Worm (Caenorhabditis elegans) whole organism, L1 larva: Measurements from ENCODE around the gene nspb-12.

Experiments
- Y116A8C.19 ChIP-seq: sonication (generic microtip); optimal IDR thresholded peaks from 2 replicates; lab custom pipeline; 2016; ENCODE audit warnings: missing compliant biosample characterization, missing genetic modification characterization, borderline replicate concordance
- alr-1 ChIP-seq: fragments of 200-800 bp; sonication (Bioruptor generic); optimal IDR thresholded peaks from 2 replicates; lab custom pipeline; 2018; ENCODE audit warnings: borderline replicate concordance, mild to moderate bottlenecking, missing genetic modification characterization, missing compliant biosample characterization
- aly-2 ChIP-seq: fragments of 150-350 bp; optimal IDR thresholded peaks from 2 replicates; lab custom pipeline; 2014; ENCODE audit warnings: missing biosample characterization, missing genetic modification characterization
- blmp-1 ChIP-seq: fragments of 150-350 bp; optimal IDR thresholded peaks from 2 replicates; lab custom pipeline; 2014; ENCODE audit warnings: missing biosample characterization, missing genetic modification characterization
- ceh-82 ChIP-seq, 3 experiments: fragments of 150-350 bp in 1 of 3; sonication (generic microtip) in 2 of 3; optimal IDR thresholded peaks; 2 replicates each; lab custom pipeline; 2014 to 2017; ENCODE audit warnings: missing biosample characterization in 3 of 3, missing genetic modification characterization in 3 of 3
- ceh-88 ChIP-seq: fragments of 200-800 bp; sonication (Bioruptor generic); IDR thresholded peaks from 2 replicates; pipeline ENCODE4 v1.3.6; 2022; ENCODE audit warnings: missing genetic modification characterization, missing compliant biosample characterization
- ces-1 ChIP-seq: fragments of 150-350 bp; optimal IDR thresholded peaks from 2 replicates; lab custom pipeline; 2014; ENCODE audit warnings: missing biosample characterization, missing genetic modification reagents, missing genetic modification characterization
- dpl-1 ChIP-seq, 3 experiments: fragments of 150-350 bp in 2 of 3; sonication (generic microtip) in 1 of 3; optimal IDR thresholded peaks; 2 replicates each; lab custom pipeline; 2014 to 2017; ENCODE audit warnings: missing biosample characterization in 3 of 3, missing genetic modification characterization in 3 of 3, missing genetic modification reagents in 3 of 3
- elt-2 ChIP-seq: sonication (generic microtip); optimal IDR thresholded peaks from 2 replicates; lab custom pipeline; 2016; ENCODE audit warnings: missing genetic modification characterization, mild to moderate bottlenecking, inconsistent platforms, missing compliant biosample characterization, missing genetic modification reagents
- elt-3 ChIP-seq, 6 experiments: fragments of 150-350 bp in 1 of 6; sonication (generic microtip); optimal IDR thresholded peaks; 2 replicates each; lab custom pipeline; 2017 to 2018; ENCODE audit warnings: missing biosample characterization in 6 of 6, missing genetic modification characterization in 6 of 6, inconsistent platforms in 1 of 6
- ets-5 ChIP-seq: fragments of 200-800 bp; sonication (Bioruptor generic); IDR thresholded peaks from 2 replicates; pipeline ENCODE4 v1.3.6; 2022; ENCODE audit warnings: missing genetic modification characterization, missing compliant biosample characterization
- fkh-10 ChIP-seq: sonication (generic microtip); optimal IDR thresholded peaks from 2 replicates; lab custom pipeline; 2017; ENCODE audit warnings: missing biosample characterization, missing genetic modification reagents, missing genetic modification characterization
- fkh-8 ChIP-seq: sonication (generic microtip); optimal IDR thresholded peaks from 2 replicates; lab custom pipeline; 2016; ENCODE audit warnings: mild to moderate bottlenecking, missing genetic modification characterization, missing compliant biosample characterization
- fos-1 ChIP-seq: fragments of 150-350 bp; optimal IDR thresholded peaks from 2 replicates; lab custom pipeline; 2014; ENCODE audit warnings: missing biosample characterization, missing genetic modification characterization
- hpl-2 ChIP-seq: fragments of 150-350 bp; optimal IDR thresholded peaks from 2 replicates; lab custom pipeline; 2014; ENCODE audit warnings: missing biosample characterization, missing genetic modification reagents, missing genetic modification characterization
- irx-1 ChIP-seq: sonication (generic microtip); optimal IDR thresholded peaks from 2 replicates; lab custom pipeline; 2016; ENCODE audit warnings: missing genetic modification characterization, missing compliant biosample characterization
- jun-1 ChIP-seq: fragments of 150-350 bp; optimal IDR thresholded peaks from 2 replicates; lab custom pipeline; 2014; ENCODE audit warnings: missing biosample characterization, missing genetic modification reagents, missing genetic modification characterization
- lin-14 ChIP-seq: fragments of 200-800 bp; sonication (Bioruptor generic); optimal IDR thresholded peaks from 2 replicates; lab custom pipeline; 2018; ENCODE audit warnings: mild to moderate bottlenecking, missing genetic modification characterization, moderate library complexity, missing compliant biosample characterization
- lin-15B ChIP-seq: fragments of 150-350 bp; sonication (generic microtip); optimal IDR thresholded peaks from 3 replicates; lab custom pipeline; 2014; ENCODE audit warnings: missing biosample characterization, missing genetic modification characterization
- lin-35 ChIP-seq, 2 experiments: fragments of 150-350 bp; optimal IDR thresholded peaks; 2 replicates each; lab custom pipeline; 2014; ENCODE audit warnings: missing biosample characterization in 2 of 2, missing genetic modification characterization in 2 of 2, missing genetic modification reagents in 2 of 2
- lin-39 ChIP-seq: fragments of 150-350 bp; optimal IDR thresholded peaks from 2 replicates; lab custom pipeline; 2014; ENCODE audit warnings: missing biosample characterization, missing genetic modification reagents, missing genetic modification characterization
- mep-1 ChIP-seq: fragments of 150-350 bp; optimal IDR thresholded peaks from 2 replicates; lab custom pipeline; 2014; ENCODE audit warnings: missing biosample characterization, missing genetic modification characterization
- nhr-20 ChIP-seq: sonication (generic microtip); optimal IDR thresholded peaks from 2 replicates; lab custom pipeline; 2016; ENCODE audit warnings: mild to moderate bottlenecking, missing genetic modification characterization, missing compliant biosample characterization
- nhr-71 ChIP-seq: sonication (generic microtip); optimal IDR thresholded peaks from 2 replicates; lab custom pipeline; 2016; ENCODE audit warnings: mild to moderate bottlenecking, missing genetic modification characterization, moderate library complexity, missing compliant biosample characterization
- nhr-77 ChIP-seq: fragments of 150-350 bp; optimal IDR thresholded peaks from 2 replicates; lab custom pipeline; 2014; ENCODE audit warnings: missing biosample characterization, missing genetic modification characterization
- nhr-85 ChIP-seq: sonication (generic microtip); peaks from one replicate; lab custom pipeline; 2016; ENCODE audit warnings: missing genetic modification characterization, inconsistent platforms, missing compliant biosample characterization
- rnt-1 ChIP-seq: sonication (generic microtip); optimal IDR thresholded peaks from 2 replicates; lab custom pipeline; 2016; ENCODE audit warnings: mild to moderate bottlenecking, missing genetic modification characterization, moderate library complexity, missing compliant biosample characterization
- snu-23 ChIP-seq: sonication (generic microtip); optimal IDR thresholded peaks from 2 replicates; lab custom pipeline; 2016; ENCODE audit warnings: missing genetic modification characterization, missing compliant biosample characterization
- sox-4 ChIP-seq: sonication (generic microtip); optimal IDR thresholded peaks from 2 replicates; lab custom pipeline; 2016; ENCODE audit warnings: missing genetic modification characterization, missing compliant biosample characterization
- swsn-7 ChIP-seq: sonication (generic microtip); optimal IDR thresholded peaks from 2 replicates; lab custom pipeline; 2016; ENCODE audit warnings: missing genetic modification characterization, missing compliant biosample characterization
- tbx-2 ChIP-seq: sonication (generic microtip); optimal IDR thresholded peaks from 2 replicates; lab custom pipeline; 2016; ENCODE audit warnings: missing genetic modification characterization, missing compliant biosample characterization
- unc-98 ChIP-seq: fragments of 200-800 bp; sonication (Bioruptor generic); IDR thresholded peaks from 2 replicates; pipeline ENCODE4 v1.3.6; 2022; ENCODE audit warnings: missing genetic modification characterization, missing compliant biosample characterization
- zag-1 ChIP-seq: fragments of 150-350 bp; optimal IDR thresholded peaks from 2 replicates; lab custom pipeline; 2014; ENCODE audit warnings: missing biosample characterization, missing genetic modification characterization
- ztf-11 ChIP-seq, 2 experiments: sonication (generic microtip); optimal IDR thresholded peaks; 2 replicates each; lab custom pipeline; 2016 to 2017; ENCODE audit warnings: missing genetic modification characterization in 2 of 2, missing biosample characterization in 1 of 2, missing compliant biosample characterization in 1 of 2

Gene nspb-12

ce11 chrIII:5568679-5569078 is at the start of gene nspb-12:
Gene nspb-12 (minus strand): TSS chrIII:5568779.
- TF ChIP-seq Y116A8C.19 (tag; lab: Kevin White, UChicago) = no peak
- TF ChIP-seq fos-1 (tag; lab: Kevin White, UChicago) = no peak
- no peak for TF ChIP-seq lin-39 (tag; lab: Kevin White, UChicago)
- no peak for TF ChIP-seq lin-35 (GFP tag; optimal IDR thresholded peaks at IDR 0.05; lab: Kevin White, UChicago)
- no peak for TF ChIP-seq jun-1 (tag; lab: Kevin White, UChicago)
- no peak for TF ChIP-seq nhr-20 (tag; lab: Kevin White, UChicago)
- no peak for TF ChIP-seq swsn-7 (tag; lab: Kevin White, UChicago)
- TF ChIP-seq irx-1 = no peak
- no peak for TF ChIP-seq mep-1 (tag; lab: Kevin White, UChicago)
- no peak for TF ChIP-seq aly-2
- TF ChIP-seq tbx-2 (tag; lab: Kevin White, UChicago) = no peak
- TF ChIP-seq ceh-88 = no peak
- no peak for TF ChIP-seq fkh-10 (GFP tag; lab: Kevin White, UChicago)
- no peak for TF ChIP-seq blmp-1 (tag; lab: Kevin White, UChicago)
- no peak for TF ChIP-seq nhr-77 (tag; lab: Kevin White, UChicago)

- TF ChIP-seq rnt-1 (tag; lab: Kevin White, UChicago) = no peak
- TF ChIP-seq, all 84 proteins: peak for 0
These were observed 47.1 kb upstream of the nspb-12 start for ce11 chrIII:5615675-5616074.

ce11 chrIII:5614648-5615047 is 46.1 kb upstream of the nspb-12 start, which contains the start of gene basl-1:
Gene basl-1 (plus strand): TSS chrIII:5614948.
- TF ChIP-seq ztf-11 (tag; optimal IDR thresholded peaks at IDR 0.05; lab: Kevin White, UChicago) (no peak), Y116A8C.19 (tag; lab: Kevin White, UChicago) (no peak), unc-98 (no peak), ces-1 (GFP tag; lab: Kevin White, UChicago) (no peak), ceh-88 (no peak), alr-1 (no peak), hpl-2 (GFP tag; lab: Kevin White, UChicago) (no peak), blmp-1 (tag; lab: Kevin White, UChicago) (no peak), ceh-82 (tag; optimal IDR thresholded peaks at IDR 0.05; lab: Kevin White, UChicago) (no peak), lin-15B (tag; lab: Kevin White, UChicago) (no peak), dpl-1 (GFP tag; optimal IDR thresholded peaks at IDR 0.05; lab: Kevin White, UChicago) (no peak), zag-1 (tag; lab: Kevin White, UChicago) (no peak), aly-2 (no peak), lin-14 (no peak), nhr-71 (tag; lab: Kevin White, UChicago) (no peak), snu-23 (GFP tag; lab: Kevin White, UChicago) (no peak)

ce11 chrIII:5611604-5612324 is 43.2 kb upstream of the nspb-12 start, which contains the start of gene bas-1:
Gene bas-1 (plus strand): TSS chrIII:5612274.
- TF ChIP-seq elt-3 (tag; optimal IDR thresholded peaks at IDR 0.05; lab: Kevin White, UChicago) (peak in 1 of 6 experiments; percentile 10), ets-5 (GFP tag; lab: Robert Waterston, UW) (no peak)
- TF ChIP-seq, all 84 proteins: peak for 1

- TF ChIP-seq fkh-8 (tag; lab: Kevin White, UChicago) = no peak
- peak; percentile 35 for TF ChIP-seq elt-2 (tag; lab: Kevin White, UChicago)
- TF ChIP-seq nhr-85 (tag; lab: Kevin White, UChicago) = no peak
- no peak for TF ChIP-seq nhr-77 (tag; lab: Kevin White, UChicago)
- TF ChIP-seq sox-4 (tag; lab: Kevin White, UChicago) = no peak
These were observed 41.7 kb upstream of the nspb-12 start, which contains the start of gene C05D2.8 for ce11 chrIII:5610276-5610675. Gene C05D2.8 (minus strand): TSS chrIII:5610346.
